Worm (Caenorhabditis elegans) whole organism, early embryonic: ENCODE results near the gene pfk-1.1.
A peak's percentile ranks its signal among the peaks of the same experiment; 100 is the strongest.

ENCODE experiments used
- B0310.2 ChIP-seq: sonication (generic microtip); optimal IDR thresholded peaks from 2 replicates; lab custom pipeline; 2016; ENCODE audit warnings: mild to moderate bottlenecking, missing genetic modification characterization, missing compliant biosample characterization
- F13C5.2 ChIP-seq: sonication (generic microtip); optimal IDR thresholded peaks from 2 replicates; lab custom pipeline; 2017; ENCODE audit warnings: mild to moderate bottlenecking, missing genetic modification characterization, inconsistent platforms, missing compliant biosample characterization
- aly-1 ChIP-seq: sonication (generic microtip); optimal IDR thresholded peaks from 2 replicates; lab custom pipeline; 2016; ENCODE audit warnings: missing genetic modification characterization, missing compliant biosample characterization
- ama-1 ChIP-seq: fragments of 150-350 bp; optimal IDR thresholded peaks from 2 replicates; lab custom pipeline; 2014
- ceh-13 ChIP-seq: fragments of 200-800 bp; sonication (Bioruptor generic); optimal IDR thresholded peaks from 2 replicates; lab custom pipeline; 2018; ENCODE audit warnings: mild to moderate bottlenecking, missing genetic modification characterization, missing compliant biosample characterization
- ceh-36 ChIP-seq: sonication (generic microtip); optimal IDR thresholded peaks from 2 replicates; lab custom pipeline; 2016; ENCODE audit warnings: missing genetic modification characterization, inconsistent platforms, missing compliant biosample characterization
- ets-7 ChIP-seq: sonication (generic microtip); optimal IDR thresholded peaks from 2 replicates; lab custom pipeline; 2016; ENCODE audit warnings: missing genotype, missing genetic modification characterization, missing compliant biosample characterization
- flt-1 ChIP-seq: fragments of 200-800 bp; sonication (Bioruptor generic); IDR thresholded peaks from 2 replicates; pipeline ENCODE4 v1.3.6; 2022; ENCODE audit warnings: missing genetic modification characterization, missing compliant biosample characterization
- hmbx-1 ChIP-seq: sonication (generic microtip); optimal IDR thresholded peaks from 2 replicates; lab custom pipeline; 2016; ENCODE audit warnings: mild to moderate bottlenecking, missing genetic modification characterization, missing compliant biosample characterization
- hmg-4 ChIP-seq: fragments of 200-800 bp; sonication (Bioruptor generic); optimal IDR thresholded peaks from 2 replicates; lab custom pipeline; 2018; ENCODE audit warnings: mild to moderate bottlenecking, missing genetic modification characterization, missing compliant biosample characterization
- hnd-1 ChIP-seq: sonication (generic microtip); optimal IDR thresholded peaks from 2 replicates; lab custom pipeline; 2016; ENCODE audit warnings: missing genetic modification characterization, missing compliant biosample characterization
- pes-1 ChIP-seq: fragments of 200-800 bp; sonication (Bioruptor generic); IDR thresholded peaks from 2 replicates; pipeline ENCODE4 v1.3.6; 2022; ENCODE audit warnings: missing genetic modification reagents, missing genetic modification characterization, missing compliant biosample characterization
- scrt-1 ChIP-seq: fragments of 200-800 bp; sonication (Bioruptor generic); IDR thresholded peaks from 2 replicates; pipeline ENCODE4 v1.3.6; 2022; ENCODE audit warnings: missing genetic modification characterization, missing compliant biosample characterization
- sea-1 ChIP-seq: fragments of 200-800 bp; sonication (Bioruptor generic); conservative IDR thresholded peaks from 2 replicates; pipeline ENCODE4 v1.3.6; 2022; ENCODE audit warnings: missing genetic modification characterization, missing compliant biosample characterization
- tbx-11 ChIP-seq: fragments of 200-800 bp; sonication (Bioruptor generic); IDR thresholded peaks from 2 replicates; pipeline ENCODE4 v1.3.6; 2022; ENCODE audit warnings: missing genetic modification characterization, missing compliant biosample characterization
- tbx-37 ChIP-seq: fragments of 200-800 bp; sonication (Bioruptor generic); conservative IDR thresholded peaks from 2 replicates; pipeline ENCODE4 v1.3.6; 2022; ENCODE audit warnings: missing genetic modification reagents, missing genetic modification characterization, missing compliant biosample characterization
- tra-4 ChIP-seq: sonication (generic microtip); optimal IDR thresholded peaks from 2 replicates; lab custom pipeline; 2017; ENCODE audit warnings: missing genetic modification characterization, missing compliant biosample characterization

pfk-1.1 gene

DNA sequence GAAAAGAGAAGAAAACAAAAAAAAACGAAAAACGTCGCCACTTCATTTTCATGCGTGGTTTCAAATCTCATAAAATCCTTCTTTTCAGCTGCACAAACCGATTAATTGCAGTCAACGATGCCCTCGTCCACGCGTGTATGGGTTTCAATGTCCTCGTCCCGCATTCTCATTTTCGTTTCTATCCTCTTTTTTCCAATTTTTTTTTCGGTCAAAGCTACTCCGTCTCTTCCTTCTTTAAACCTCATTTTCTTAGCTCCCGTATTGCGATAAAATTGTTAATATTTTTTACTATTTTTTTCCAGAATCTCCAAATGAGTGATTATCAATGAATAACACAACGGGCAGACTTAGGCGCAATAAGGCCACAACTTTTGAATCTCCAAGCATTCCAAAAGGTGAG is 35.5 kb downstream of the pfk-1.1 start, which contains the start of gene aakg-3:
Gene aakg-3, plus strand, starts transcription at position 301 of the 400 bp plus-strand sequence.
- TF ChIP-seq ama-1 (lab: Kevin White, UChicago) = no peak

DNA sequence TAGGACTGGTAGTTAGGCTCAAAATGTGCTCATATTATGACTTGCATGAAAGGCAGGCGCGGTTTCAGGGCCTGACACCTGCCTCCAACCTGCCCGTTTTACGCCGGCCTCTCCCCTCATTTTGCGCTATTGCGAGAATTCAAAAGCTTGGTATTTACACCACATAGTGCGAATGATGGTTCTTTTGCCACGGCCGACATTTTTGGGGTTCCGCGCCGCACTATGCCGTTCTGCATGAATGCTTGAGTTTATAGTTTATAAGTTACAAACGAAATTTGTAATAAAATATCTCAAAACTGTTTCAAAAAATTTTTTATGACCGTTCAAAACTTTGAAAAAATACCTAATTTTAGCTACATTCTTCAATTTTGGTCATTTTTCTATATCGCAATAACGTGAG is 37.4 kb downstream of the pfk-1.1 start:
- TF ChIP-seq ceh-13 (GFP tag; lab: Kevin White, UChicago) (no peak), B0310.2 (tag; lab: Kevin White, UChicago) (no peak), hmg-4 (no peak), aly-1 (tag; lab: Kevin White, UChicago) (no peak), ceh-36 (tag; lab: Kevin White, UChicago) (no peak), pes-1 (GFP tag; lab: Robert Waterston, UW) (no peak), hmbx-1 (no peak), tra-4 (tag; lab: Kevin White, UChicago) (no peak), ama-1 (lab: Kevin White, UChicago) (no peak), tbx-11 (no peak), flt-1 (no peak)

- no peak for TF ChIP-seq B0310.2 (tag; lab: Kevin White, UChicago)
- no peak for TF ChIP-seq tbx-37 (GFP tag; lab: Robert Waterston, UW)
- TF ChIP-seq hmbx-1 = no peak
- TF ChIP-seq ama-1 (lab: Kevin White, UChicago) = no peak
- TF ChIP-seq sea-1 = no peak
- TF ChIP-seq hmg-4 = no peak
Measured at ce11 chrX:2981715-2982114, 41.0 kb downstream of the pfk-1.1 start, which contains the start of gene nspg-5. TSS of gene nspg-5 (plus strand) at chrX:2982015.

DNA sequence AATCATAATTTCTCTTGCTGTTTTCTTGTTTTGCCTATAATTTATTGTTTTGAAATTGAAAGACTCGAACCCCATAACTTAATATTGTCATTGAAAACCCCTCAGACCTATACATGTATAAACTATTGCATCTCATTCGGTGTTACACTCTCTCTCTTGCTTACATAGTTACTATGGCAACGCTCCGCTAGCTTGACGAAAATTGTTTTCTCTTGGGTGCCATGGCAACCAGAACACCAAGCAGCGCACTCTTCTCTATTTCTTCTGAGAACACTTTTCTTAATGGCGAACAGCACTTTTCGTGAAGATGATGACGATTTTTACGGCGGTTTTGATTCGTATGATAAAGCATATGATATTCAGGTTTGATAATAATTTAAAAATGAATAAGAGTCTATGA is 43.3 kb downstream of the pfk-1.1 start, which contains the start of gene osm-5:
Gene osm-5, plus strand, starts transcription at position 268 of the 400 bp plus-strand sequence.
- TF ChIP-seq tra-4 (tag; lab: Kevin White, UChicago) (no peak), sea-1 (no peak), B0310.2 (tag; lab: Kevin White, UChicago) (no peak), ets-7 (tag; lab: Kevin White, UChicago) (no peak), F13C5.2 (tag; lab: Kevin White, UChicago) (no peak), aly-1 (tag; lab: Kevin White, UChicago) (no peak), ama-1 (lab: Kevin White, UChicago) (no peak), hmg-4 (no peak), tbx-37 (GFP tag; lab: Robert Waterston, UW) (no peak), pes-1 (GFP tag; lab: Robert Waterston, UW) (no peak), scrt-1 (GFP tag; lab: Robert Waterston, UW) (no peak), tbx-11 (no peak), hmbx-1 (no peak), ceh-13 (GFP tag; lab: Kevin White, UChicago) (no peak), flt-1 (no peak), ceh-36 (tag; lab: Kevin White, UChicago) (no peak), hnd-1 (tag; lab: Kevin White, UChicago) (no peak)

DNA sequence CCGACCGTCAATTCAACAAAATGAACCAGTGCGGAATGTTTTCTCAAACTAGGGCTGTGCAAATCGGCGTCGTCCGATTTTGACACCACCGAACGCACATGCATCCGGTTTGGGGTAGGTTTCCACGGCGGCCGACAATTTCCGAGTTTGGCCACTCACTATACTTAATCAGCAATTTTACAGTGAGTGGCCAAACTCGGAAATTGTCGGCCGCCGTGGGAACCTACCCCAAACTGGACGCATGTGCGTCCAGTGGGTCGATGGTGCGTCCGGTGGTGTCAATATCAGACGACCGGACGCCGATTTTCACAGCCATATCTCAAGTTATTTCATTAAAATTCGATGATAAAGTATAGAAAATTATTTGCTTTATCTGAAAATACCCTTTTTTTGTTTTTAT is 49.5 kb downstream of the pfk-1.1 start:
- TF ChIP-seq pes-1 (GFP tag; lab: Robert Waterston, UW) = 0 out of 2 replicates have a peak, but pooled peaks have one; percentile 8
- TF ChIP-seq hmg-4 = no peak
